Fruit fly (Drosophila melanogaster): ENCODE results near the gene Surf6.
A peak's percentile ranks its signal among the peaks of the same experiment; 100 is the strongest.

Surf6 gene

DNA sequence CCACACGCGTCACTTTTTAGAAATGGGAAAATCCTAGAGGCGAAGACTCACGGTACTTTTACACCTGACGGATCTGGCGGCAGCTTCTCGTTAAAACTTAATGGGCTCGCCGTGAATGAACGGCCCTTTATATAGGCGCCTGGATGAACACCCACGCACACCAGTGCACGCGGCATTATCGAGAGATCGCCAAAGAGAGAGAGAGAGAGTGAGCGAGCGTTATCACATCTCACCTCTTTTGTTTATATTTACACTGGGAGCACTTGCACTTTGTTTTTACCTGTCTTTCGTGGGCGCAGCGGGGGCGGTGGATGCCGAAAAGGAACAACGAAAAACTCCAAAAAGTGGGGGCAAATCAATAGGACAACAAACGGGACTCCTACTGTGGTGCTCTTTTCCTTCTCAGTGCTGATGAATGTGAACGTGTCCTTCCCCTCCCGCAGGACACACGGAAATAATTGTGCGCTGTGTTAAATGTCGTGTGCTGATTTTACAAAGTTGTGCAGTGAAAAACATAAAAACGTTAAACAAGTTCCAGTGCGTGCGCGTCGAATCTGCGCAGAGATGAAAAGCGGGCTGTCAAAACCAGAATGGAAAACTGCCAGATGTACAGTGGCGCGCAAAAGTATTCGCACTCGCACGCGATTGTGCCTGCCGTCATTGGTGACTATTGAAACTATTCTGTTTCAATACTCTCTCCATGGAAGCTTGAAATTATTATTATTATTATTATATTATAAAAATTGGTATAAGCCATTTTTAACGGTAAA lies 29.4 kb downstream of the Surf6 start, which contains the start of gene Mrp5 (continued):
- TF ChIP-seq lz (GFP tag; optimal IDR thresholded peaks at IDR 0.05) (peak; percentile 23), Eip75B (GFP tag; optimal IDR thresholded peaks at IDR 0.05) (no peak), CG7368 (GFP tag; optimal IDR thresholded peaks at IDR 0.05) (no peak), CG1621 (tag; optimal IDR thresholded peaks at IDR 0.05) (peak; percentile 59), CG16779 (tag; optimal IDR thresholded peaks at IDR 0.05) (peak; percentile 20), CG6854 (GFP tag; optimal IDR thresholded peaks at IDR 0.05) (peak; percentile 66), vri (GFP tag; optimal IDR thresholded peaks at IDR 0.05) (peak; percentile 23), CG31627 (GFP tag; optimal IDR thresholded peaks at IDR 0.05) (peak; percentile 13), Hr38 (GFP tag; optimal IDR thresholded peaks at IDR 0.05) (no peak), Lpt (GFP tag; optimal IDR thresholded peaks at IDR 0.05) (no peak), salr (GFP tag; optimal IDR thresholded peaks at IDR 0.05) (peak in 1 of 2 experiments; percentile 53), CG15336 (GFP tag; IDR thresholded peaks at IDR 0.05) (peak; percentile 37; the same call in 1 of the 2 replicates), ss (GFP tag; optimal IDR thresholded peaks at IDR 0.05) (peak; percentile 42 to 71), CG34406 (GFP tag; optimal IDR thresholded peaks at IDR 0.05) (peak; percentile 32), Gug (GFP tag; IDR thresholded peaks at IDR 0.05) (peak; percentile 43; the same call in 1 of the 2 replicates), CG6276 (GFP tag; optimal IDR thresholded peaks at IDR 0.05) (peak; percentile 18), CG4318 (GFP tag; optimal IDR thresholded peaks at IDR 0.05) (no peak)

DNA sequence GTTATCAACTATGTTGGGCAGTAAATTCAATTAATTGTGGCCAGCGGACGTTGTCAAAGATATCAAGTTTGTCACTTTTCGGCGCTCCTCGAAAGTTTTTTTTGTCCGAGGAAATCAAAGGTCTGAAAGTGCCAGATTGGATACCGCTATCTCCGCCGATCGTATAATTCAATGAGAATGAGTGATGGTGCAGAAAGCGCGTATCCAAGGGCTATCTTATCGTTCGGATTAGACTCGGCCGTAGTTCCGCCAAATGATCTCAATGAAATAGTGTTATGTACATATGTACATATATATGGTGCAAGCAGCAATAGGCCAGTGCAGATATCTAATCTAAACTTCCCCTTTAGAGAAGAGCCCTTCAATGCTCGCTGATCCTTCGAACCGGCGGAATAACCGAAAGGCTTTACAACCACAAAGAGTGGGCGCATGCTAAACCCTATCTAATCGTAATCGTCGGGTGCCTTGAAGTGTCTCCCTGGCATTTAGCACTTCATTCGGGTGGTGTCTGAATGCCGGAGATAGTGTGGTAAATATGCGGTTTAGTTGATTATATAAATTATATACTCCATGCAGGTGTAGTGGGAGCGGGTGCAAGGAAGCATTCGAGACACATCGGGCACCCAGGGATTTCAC lies 31.4 kb downstream of the Surf6 start:
- no peak for TF ChIP-seq Lpt (GFP tag; optimal IDR thresholded peaks at IDR 0.05)
- TF ChIP-seq topi (GFP tag; optimal IDR thresholded peaks at IDR 0.05): no peak
- no peak for TF ChIP-seq Eip75B (GFP tag; optimal IDR thresholded peaks at IDR 0.05)
- TF ChIP-seq Sox102F (GFP tag; optimal IDR thresholded peaks at IDR 0.05): no peak
- TF ChIP-seq Ets96B (tag; optimal IDR thresholded peaks at IDR 0.05): no peak
- no peak for TF ChIP-seq Eip78C (GFP tag)
- TF ChIP-seq svp (GFP tag): no peak
- TF ChIP-seq CG1621 (tag; optimal IDR thresholded peaks at IDR 0.05): no peak
- TF ChIP-seq Gug (GFP tag; IDR thresholded peaks at IDR 0.05): no peak
- TF ChIP-seq CG3919 (GFP tag; optimal IDR thresholded peaks at IDR 0.05): no peak
- no peak for TF ChIP-seq CG10669 (GFP tag; optimal IDR thresholded peaks at IDR 0.05)
- no peak for TF ChIP-seq Sox15 (GFP tag; optimal IDR thresholded peaks at IDR 0.05)
- no peak for TF ChIP-seq eg (GFP tag; IDR thresholded peaks at IDR 0.05)
- TF ChIP-seq CG9139 (GFP tag; optimal IDR thresholded peaks at IDR 0.05): no peak
- TF ChIP-seq Eip93F (GFP tag; optimal IDR thresholded peaks at IDR 0.05): no peak
- TF ChIP-seq dsx (GFP tag; optimal IDR thresholded peaks at IDR 0.05; ENCODE audit: poor library complexity, severe bottlenecking): no peak
- no peak for TF ChIP-seq CG16779 (tag; optimal IDR thresholded peaks at IDR 0.05)
- no peak for TF ChIP-seq vri (GFP tag; optimal IDR thresholded peaks at IDR 0.05)
- TF ChIP-seq Ets21C (GFP tag; optimal IDR thresholded peaks at IDR 0.05): no peak

DNA sequence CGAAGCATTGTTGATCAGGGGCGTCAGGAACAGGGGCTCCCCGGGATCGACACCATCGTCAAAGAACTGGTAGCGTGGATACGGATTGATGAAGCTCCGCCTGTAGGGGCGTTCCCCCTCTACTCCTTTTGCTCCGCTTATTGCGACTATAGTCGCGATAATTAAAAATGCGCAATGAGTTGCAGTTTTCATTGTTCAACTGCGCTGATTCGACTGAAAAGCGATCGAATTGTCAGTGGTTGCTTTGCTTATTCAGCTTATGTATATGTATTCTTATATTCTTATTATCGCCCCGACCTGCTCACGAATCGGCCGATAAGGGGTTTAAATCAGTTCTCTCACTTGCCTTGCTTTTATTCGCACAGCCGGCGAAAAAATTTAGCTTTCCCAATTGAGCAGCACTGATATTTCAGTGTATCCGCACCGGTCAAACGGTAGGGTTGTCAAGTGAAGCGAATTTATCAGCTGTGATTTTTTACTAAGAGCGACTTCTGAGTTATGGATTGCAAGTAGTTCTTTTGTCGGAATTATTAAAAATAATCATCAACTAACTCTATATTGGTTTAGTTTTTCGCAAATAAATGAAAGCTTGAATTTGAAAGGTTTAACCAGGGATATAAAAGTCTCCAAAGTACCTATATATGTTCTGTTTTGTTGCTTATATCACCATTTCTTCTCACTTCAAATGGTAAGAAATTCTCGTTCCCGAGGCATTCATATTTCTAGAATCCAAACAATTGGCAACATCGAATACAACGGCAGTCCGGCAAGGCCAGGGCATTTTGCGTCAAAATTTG lies 40.5 kb downstream of the Surf6 start, which contains the start of the genes CG4572 and CG4686:
CG4572 (minus strand) TSS at position 415 of the 797 bp plus-strand sequence.
CG4686 (plus strand) TSS at position 518 of the 797 bp plus-strand sequence.
- peak; percentile 79 for TF ChIP-seq acj6 (GFP tag; optimal IDR thresholded peaks at IDR 0.05)
- TF ChIP-seq CG10669 (GFP tag; optimal IDR thresholded peaks at IDR 0.05): peak; percentile 74
- TF ChIP-seq CG11294 (GFP tag; IDR thresholded peaks at IDR 0.05): peak; percentile 79
- TF ChIP-seq Ets21C (GFP tag; optimal IDR thresholded peaks at IDR 0.05): peak; percentile 77
- peak; percentile 63 for TF ChIP-seq dsx (GFP tag; optimal IDR thresholded peaks at IDR 0.05; ENCODE audit: poor library complexity, severe bottlenecking)
- TF ChIP-seq fd85E (GFP tag; optimal IDR thresholded peaks at IDR 0.05): peak; percentile 62
- peak; percentile 90 for TF ChIP-seq CG31627 (GFP tag; optimal IDR thresholded peaks at IDR 0.05)
- peak; percentile 26 to 83 for TF ChIP-seq salr (GFP tag; optimal IDR thresholded peaks at IDR 0.05)
- peak; percentile 71 for TF ChIP-seq CG8319 (GFP tag; optimal IDR thresholded peaks at IDR 0.05)
- TF ChIP-seq CG7368 (GFP tag; optimal IDR thresholded peaks at IDR 0.05): peak; percentile 61
- peak; percentile 26 for TF ChIP-seq CG1621 (tag; optimal IDR thresholded peaks at IDR 0.05)
- peak; percentile 85 for TF ChIP-seq Eip93F (GFP tag; optimal IDR thresholded peaks at IDR 0.05)
- peak; percentile 86 for TF ChIP-seq achi (GFP tag; optimal IDR thresholded peaks at IDR 0.05)
- peak; percentile 77 for TF ChIP-seq CG6163 (GFP tag; IDR thresholded peaks at IDR 0.05)
- TF ChIP-seq OdsH (GFP tag; optimal IDR thresholded peaks at IDR 0.05): peak; percentile 85
- TF ChIP-seq Sox14 (GFP tag; optimal IDR thresholded peaks at IDR 0.05): peak; percentile 74
- TF ChIP-seq ss (GFP tag; optimal IDR thresholded peaks at IDR 0.05): peak in 1 of 2 experiments; percentile 39
- peak; percentile 89 for TF ChIP-seq CG3032 (tag; optimal IDR thresholded peaks at IDR 0.05)
- TF ChIP-seq Smox (GFP tag; optimal IDR thresholded peaks at IDR 0.05): peak; percentile 82
- peak; percentile 59 for TF ChIP-seq vri (GFP tag; optimal IDR thresholded peaks at IDR 0.05)
- peak; percentile 73 for TF ChIP-seq Sox15 (GFP tag; optimal IDR thresholded peaks at IDR 0.05)
- peak; percentile 87 for TF ChIP-seq esn (GFP tag; optimal IDR thresholded peaks at IDR 0.05)
- TF ChIP-seq pdm3 (GFP tag; optimal IDR thresholded peaks at IDR 0.05): peak; percentile 85
- no peak for TF ChIP-seq dac (GFP tag; optimal IDR thresholded peaks at IDR 0.05)
